Worm (Caenorhabditis elegans) whole organism, mixed stage, embryonic: ENCODE measurements around the gene clec-217.

Experiments used
- M03D4.4 ChIP-seq: sonication (generic microtip); optimal IDR thresholded peaks from 2 replicates; lab custom pipeline; 2017; ENCODE audit warnings: mild to moderate bottlenecking, missing genetic modification characterization, missing compliant biosample characterization
- bed-3 ChIP-seq: fragments of 200-800 bp; sonication (Bioruptor generic); optimal IDR thresholded peaks from 3 replicates; lab custom pipeline; 2018; ENCODE audit warnings: mild to moderate bottlenecking, missing genetic modification characterization, moderate library complexity, missing compliant biosample characterization
- blmp-1 ChIP-seq: fragments of 150-350 bp; optimal IDR thresholded peaks from 2 replicates; lab custom pipeline; 2014; ENCODE audit warnings: missing biosample characterization, missing genetic modification characterization
- ceh-43 ChIP-seq: fragments of 200-800 bp; sonication (Bioruptor generic); optimal IDR thresholded peaks from 2 replicates; lab custom pipeline; 2018; ENCODE audit warnings: mild to moderate bottlenecking, missing genetic modification characterization, moderate library complexity, missing compliant biosample characterization
- ceh-83 ChIP-seq: fragments of 200-800 bp; sonication (Bioruptor generic); optimal IDR thresholded peaks from 2 replicates; lab custom pipeline; 2018; ENCODE audit warnings: mild to moderate bottlenecking, missing genetic modification characterization, missing compliant biosample characterization
- ces-1 ChIP-seq: fragments of 150-350 bp; optimal IDR thresholded peaks from 2 replicates; lab custom pipeline; 2014; ENCODE audit warnings: missing biosample characterization, missing genetic modification reagents, missing genetic modification characterization
- cnd-1 ChIP-seq: fragments of 200-800 bp; sonication (Bioruptor generic); optimal IDR thresholded peaks from 2 replicates; lab custom pipeline; 2018; ENCODE audit warnings: mild to moderate bottlenecking, missing genetic modification characterization, missing compliant biosample characterization
- elt-1 ChIP-seq: sonication (generic microtip); optimal IDR thresholded peaks from 2 replicates; lab custom pipeline; 2017; ENCODE audit warnings: missing genetic modification characterization, mild to moderate bottlenecking, missing compliant biosample characterization, antibody characterized with exemption, moderate library complexity, borderline replicate concordance; ENCODE audit not compliant: insufficient read depth
- elt-3 ChIP-seq: fragments of 150-350 bp; optimal IDR thresholded peaks from 2 replicates; lab custom pipeline; 2014; ENCODE audit warnings: missing biosample characterization, missing genetic modification characterization
- flh-1 ChIP-seq: fragments of 200-800 bp; sonication (Bioruptor generic); optimal IDR thresholded peaks from 2 replicates; lab custom pipeline; 2018; ENCODE audit warnings: mild to moderate bottlenecking, missing genetic modification characterization, moderate library complexity, missing compliant biosample characterization
- ham-2 ChIP-seq: fragments of 200-800 bp; sonication (Bioruptor generic); optimal IDR thresholded peaks from 2 replicates; lab custom pipeline; 2018; ENCODE audit warnings: mild to moderate bottlenecking, missing genetic modification characterization, missing compliant biosample characterization
- hlh-1 ChIP-seq: fragments of 150-350 bp; optimal IDR thresholded peaks from 2 replicates; lab custom pipeline; 2014; ENCODE audit warnings: missing biosample characterization, missing genetic modification reagents, missing genetic modification characterization
- lin-13 ChIP-seq: fragments of 150-350 bp; optimal IDR thresholded peaks from 2 replicates; lab custom pipeline; 2014; ENCODE audit warnings: missing biosample characterization, missing genetic modification characterization
- lin-32 ChIP-seq: fragments of 200-800 bp; sonication (Bioruptor generic); optimal IDR thresholded peaks from 2 replicates; lab custom pipeline; 2018; ENCODE audit warnings: mild to moderate bottlenecking, missing genetic modification characterization, missing compliant biosample characterization
- lsy-2 ChIP-seq: fragments of 150-350 bp; optimal IDR thresholded peaks from 2 replicates; lab custom pipeline; 2014; ENCODE audit warnings: missing biosample characterization, missing genetic modification characterization
- mab-5 ChIP-seq: fragments of 150-350 bp; optimal IDR thresholded peaks from 2 replicates; lab custom pipeline; 2014; ENCODE audit warnings: missing biosample characterization, missing genetic modification characterization
- mls-2 ChIP-seq: sonication (generic microtip); optimal IDR thresholded peaks from 2 replicates; lab custom pipeline; 2016; ENCODE audit warnings: mild to moderate bottlenecking, missing genetic modification characterization, moderate library complexity, missing compliant biosample characterization
- nhr-12 ChIP-seq: fragments of 150-350 bp; optimal IDR thresholded peaks from 2 replicates; lab custom pipeline; 2014; ENCODE audit warnings: missing biosample characterization, missing genetic modification characterization
- nhr-2 ChIP-seq: fragments of 150-350 bp; optimal IDR thresholded peaks from 2 replicates; lab custom pipeline; 2014; ENCODE audit warnings: missing biosample characterization, missing genetic modification characterization
- nhr-237 ChIP-seq: fragments of 150-350 bp; optimal IDR thresholded peaks from 2 replicates; lab custom pipeline; 2014; ENCODE audit warnings: missing biosample characterization, missing genetic modification characterization
- nhr-28 ChIP-seq: fragments of 150-350 bp; optimal IDR thresholded peaks from 2 replicates; lab custom pipeline; 2014; ENCODE audit warnings: missing biosample characterization, missing genetic modification characterization
- nhr-76 ChIP-seq: sonication (generic microtip); optimal IDR thresholded peaks from 2 replicates; lab custom pipeline; 2017; ENCODE audit warnings: missing biosample characterization, missing genetic modification characterization
- pha-4 ChIP-seq: fragments of 150-350 bp; optimal IDR thresholded peaks from 2 replicates; lab custom pipeline; 2018; ENCODE audit warnings: missing biosample characterization, missing genetic modification reagents, missing genetic modification characterization
- sem-2 ChIP-seq: fragments of 200-800 bp; sonication (Bioruptor generic); optimal IDR thresholded peaks from 2 replicates; lab custom pipeline; 2018; ENCODE audit warnings: mild to moderate bottlenecking, missing genetic modification characterization, missing compliant biosample characterization
- snpc-4 ChIP-seq: fragments of 150-350 bp; optimal IDR thresholded peaks from 2 replicates; lab custom pipeline; 2014; ENCODE audit warnings: missing biosample characterization, missing genetic modification characterization
- sptf-1 ChIP-seq: sonication (generic microtip); optimal IDR thresholded peaks from 2 replicates; lab custom pipeline; 2017; ENCODE audit warnings: mild to moderate bottlenecking, missing genetic modification characterization, moderate library complexity, missing compliant biosample characterization
- tbx-8 ChIP-seq: fragments of 200-800 bp; sonication (Bioruptor generic); optimal IDR thresholded peaks from 2 replicates; lab custom pipeline; 2018; ENCODE audit warnings: mild to moderate bottlenecking, missing genetic modification characterization, moderate library complexity, missing compliant biosample characterization
- unc-120 ChIP-seq: sonication (generic microtip); optimal IDR thresholded peaks from 2 replicates; lab custom pipeline; 2017; ENCODE audit warnings: missing genetic modification characterization, missing compliant biosample characterization; ENCODE audit not compliant: poor library complexity, severe bottlenecking
- unc-39 ChIP-seq: fragments of 150-350 bp; optimal IDR thresholded peaks from 2 replicates; lab custom pipeline; 2014; ENCODE audit warnings: missing biosample characterization, missing genetic modification characterization
- zip-8 ChIP-seq: fragments of 150-350 bp; optimal IDR thresholded peaks from 2 replicates; lab custom pipeline; 2014; ENCODE audit warnings: missing biosample characterization, missing genetic modification characterization

The clec-217 gene

DNA sequence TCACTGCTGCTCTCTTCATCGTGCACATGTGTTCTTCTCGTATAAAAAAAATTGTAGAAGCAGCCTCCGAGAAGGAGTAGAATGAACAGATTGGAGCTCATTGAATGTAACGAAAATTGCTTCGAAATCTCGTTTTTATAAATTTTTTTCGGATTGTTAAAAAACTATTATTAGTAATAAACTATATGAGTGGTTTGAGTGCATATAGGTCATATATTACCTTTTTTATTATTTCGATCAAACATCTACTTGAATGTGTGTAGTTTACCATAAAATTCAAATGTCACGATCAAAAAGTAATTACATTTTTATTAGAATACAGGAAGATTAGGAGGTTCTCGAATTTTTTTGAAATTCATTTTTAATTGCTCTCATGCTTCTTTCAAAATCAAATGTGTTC, 5.8 kb downstream of the clec-217 start, which contains the start of gene clec-216:
Gene clec-216, minus strand, starts transcription at position 101 of the 400 bp plus-strand sequence.
- TF ChIP-seq sptf-1 (no peak), elt-1 (tag; lab: Kevin White, UChicago) (no peak), tbx-8 (no peak), hlh-1 (tag; lab: Kevin White, UChicago) (no peak), lin-32 (no peak), ces-1 (no peak), ham-2 (GFP tag; lab: Kevin White, UChicago) (no peak), ceh-83 (GFP tag; lab: Kevin White, UChicago) (no peak), cnd-1 (no peak), blmp-1 (tag; lab: Kevin White, UChicago) (no peak), mab-5 (no peak), sem-2 (no peak)

DNA sequence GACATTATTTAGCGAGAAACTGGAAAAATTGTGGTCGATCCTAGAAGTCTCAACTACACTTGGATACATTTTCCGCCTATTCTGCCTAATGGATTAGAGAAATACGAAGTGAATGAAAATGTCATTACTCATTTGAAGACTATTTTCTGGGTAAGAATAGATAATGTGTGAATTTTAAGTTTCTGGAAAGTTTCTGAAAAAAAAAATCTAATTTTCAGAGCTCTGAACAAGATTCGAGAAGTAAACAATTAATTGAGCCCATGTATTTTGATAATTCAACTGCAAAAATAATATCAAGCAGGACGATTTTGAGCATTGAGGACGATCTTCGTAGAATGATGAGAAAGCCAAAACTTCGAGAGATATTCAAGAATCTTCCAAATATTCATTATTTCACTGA, 12.4 kb downstream of the clec-217 start:
- no peak for TF ChIP-seq lin-13 (tag; lab: Kevin White, UChicago)
- no peak for TF ChIP-seq ces-1
- no peak for TF ChIP-seq elt-1 (tag; lab: Kevin White, UChicago)
- no peak for TF ChIP-seq bed-3

DNA sequence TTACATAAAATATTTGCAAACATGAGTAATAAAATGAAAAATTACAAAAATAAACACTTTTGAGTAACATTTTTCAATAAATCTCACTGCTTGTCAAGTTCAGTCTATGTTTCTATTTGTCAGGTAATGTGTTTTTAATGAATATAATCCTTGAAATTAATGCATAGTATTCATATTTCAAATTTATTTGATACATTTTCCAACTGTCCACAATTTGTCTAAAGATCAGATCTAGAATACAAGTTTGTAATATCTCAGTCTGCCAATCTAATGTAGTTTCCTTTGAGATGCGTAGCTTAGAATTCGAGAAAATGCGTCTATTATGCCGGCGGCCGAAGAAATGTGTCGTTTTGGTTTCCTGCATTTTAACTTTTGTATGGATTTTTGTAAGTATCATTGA, 15.1 kb downstream of the clec-217 start, which contains the start of gene Y97E10B.1:
Gene Y97E10B.1, plus strand, starts transcription at position 301 of the 400 bp plus-strand sequence.
- no peak for TF ChIP-seq ces-1
- TF ChIP-seq nhr-76 (tag; lab: Kevin White, UChicago): no peak
- no peak for TF ChIP-seq lin-13 (tag; lab: Kevin White, UChicago)
- TF ChIP-seq lsy-2 (tag; lab: Kevin White, UChicago): no peak
- no peak for TF ChIP-seq ceh-83 (GFP tag; lab: Kevin White, UChicago)
- no peak for TF ChIP-seq unc-120
- no peak for TF ChIP-seq unc-39 (tag; lab: Kevin White, UChicago)
- no peak for TF ChIP-seq hlh-1 (tag; lab: Kevin White, UChicago)
- TF ChIP-seq flh-1 (GFP tag; lab: Kevin White, UChicago): no peak
- no peak for TF ChIP-seq zip-8
- TF ChIP-seq lin-32: no peak
- TF ChIP-seq nhr-2 (tag; lab: Kevin White, UChicago): no peak
- no peak for TF ChIP-seq mls-2 (tag; lab: Kevin White, UChicago)
- no peak for TF ChIP-seq nhr-12 (tag; lab: Kevin White, UChicago)
- TF ChIP-seq elt-3 (tag; lab: Kevin White, UChicago): no peak
- no peak for TF ChIP-seq ceh-43

DNA sequence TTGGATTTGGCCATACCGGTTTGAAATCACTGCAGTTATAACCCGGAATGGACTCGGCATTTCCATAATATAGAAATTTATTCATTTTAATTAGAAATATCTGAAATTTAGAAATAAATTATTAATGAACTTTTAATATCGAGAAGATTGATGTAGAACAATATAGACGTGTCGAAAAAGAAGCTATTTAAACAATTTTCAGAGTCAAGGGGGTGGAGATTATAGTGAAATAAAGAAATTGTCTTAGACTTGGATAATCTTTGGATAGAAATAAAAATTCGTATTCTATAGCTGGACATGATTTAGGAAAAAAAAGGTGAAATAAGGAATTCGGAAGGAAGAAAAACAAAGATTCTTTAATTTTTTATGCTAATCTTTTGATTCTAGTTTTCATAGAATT, 18.3 kb downstream of the clec-217 start, which contains the start of gene srt-53:
Gene srt-53, minus strand, starts transcription at position 101 of the 400 bp plus-strand sequence.
- TF ChIP-seq hlh-1 (tag; lab: Kevin White, UChicago): no peak

DNA sequence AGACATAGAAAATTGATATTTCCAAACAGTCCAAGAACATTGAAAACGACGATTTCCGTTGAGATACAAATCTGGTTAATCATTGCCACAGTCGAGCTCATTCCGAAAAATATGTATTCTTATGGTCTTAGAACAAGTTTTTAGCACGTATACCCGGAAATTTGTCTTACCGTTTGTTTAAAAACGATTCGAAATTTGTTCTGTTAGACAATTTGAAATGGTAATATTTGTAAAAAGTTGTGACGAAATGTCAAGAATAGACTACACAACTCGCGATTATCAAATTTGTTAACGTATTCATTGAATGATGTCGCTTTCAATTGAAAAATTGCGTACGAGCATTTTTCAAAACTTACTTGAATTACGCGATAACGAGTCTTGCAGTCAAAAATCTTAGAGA, 21.5 kb downstream of the clec-217 start, which contains the start of gene srsx-3:
Gene srsx-3, minus strand, starts transcription at position 101 of the 400 bp plus-strand sequence.
- TF ChIP-seq sptf-1 (no peak), elt-3 (tag; lab: Kevin White, UChicago) (no peak), lin-13 (tag; lab: Kevin White, UChicago) (no peak), snpc-4 (tag; lab: Kevin White, UChicago) (no peak), pha-4 (tag; lab: Kevin White, UChicago) (no peak), zip-8 (no peak), elt-1 (tag; lab: Kevin White, UChicago) (no peak), nhr-28 (tag; lab: Kevin White, UChicago) (no peak), nhr-237 (no peak), cnd-1 (no peak), tbx-8 (no peak), mab-5 (no peak), ceh-43 (no peak), blmp-1 (tag; lab: Kevin White, UChicago) (no peak), hlh-1 (tag; lab: Kevin White, UChicago) (no peak), M03D4.4 (no peak), nhr-12 (tag; lab: Kevin White, UChicago) (no peak)
- TF ChIP-seq, all 35 proteins: peak for 0

DNA sequence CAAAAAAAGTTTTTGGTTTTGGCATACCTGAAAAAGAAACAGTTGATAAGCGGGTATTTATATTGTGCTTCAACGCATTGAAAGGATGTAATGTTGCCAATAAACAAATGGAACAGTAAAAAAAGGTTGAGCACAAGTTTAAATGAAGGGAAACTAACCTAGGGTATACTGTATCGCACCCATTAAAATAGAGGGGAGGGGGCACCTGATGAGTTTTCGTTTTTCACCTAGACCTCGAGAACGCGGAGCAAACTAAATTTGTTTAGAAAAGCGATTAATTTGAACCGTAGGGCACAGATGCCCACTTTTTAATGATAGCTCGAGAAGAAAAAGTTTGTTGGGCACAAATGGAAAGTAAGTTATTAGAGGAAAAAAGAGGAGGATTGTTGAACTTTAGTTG, 25.6 kb downstream of the clec-217 start, which contains the start of gene ncx-10:
Gene ncx-10, minus strand, starts transcription at position 101 of the 400 bp plus-strand sequence.
- TF ChIP-seq mab-5 (no peak), tbx-8 (no peak), ces-1 (no peak), nhr-2 (tag; lab: Kevin White, UChicago) (no peak), cnd-1 (no peak), snpc-4 (tag; lab: Kevin White, UChicago) (no peak), flh-1 (GFP tag; lab: Kevin White, UChicago) (no peak), elt-1 (tag; lab: Kevin White, UChicago) (no peak), lsy-2 (tag; lab: Kevin White, UChicago) (no peak), nhr-237 (no peak), M03D4.4 (no peak), unc-39 (tag; lab: Kevin White, UChicago) (no peak), bed-3 (no peak), sptf-1 (no peak), hlh-1 (tag; lab: Kevin White, UChicago) (no peak)
